Worm (Caenorhabditis elegans) whole organism, L1 larva: ENCODE data around the gene glb-23.

Experiments used
- ceh-82 ChIP-seq, 3 experiments: fragments of 150-350 bp in 1 of 3; sonication (generic microtip) in 2 of 3; optimal IDR thresholded peaks; 2 replicates each; lab custom pipeline; 2014 to 2017; ENCODE audit warnings: missing biosample characterization in 3 of 3, missing genetic modification characterization in 3 of 3
- hlh-4 ChIP-seq: sonication (generic microtip); optimal IDR thresholded peaks from 2 replicates; lab custom pipeline; 2016; ENCODE audit warnings: mild to moderate bottlenecking, missing genetic modification characterization, missing compliant biosample characterization
- nhr-12 ChIP-seq: sonication (generic microtip); optimal IDR thresholded peaks from 2 replicates; lab custom pipeline; 2017; ENCODE audit warnings: missing biosample characterization, missing genetic modification characterization
- snpc-4 ChIP-seq: fragments of 150-350 bp; optimal IDR thresholded peaks from 2 replicates; lab custom pipeline; 2014; ENCODE audit warnings: missing biosample characterization, missing genetic modification characterization

ce11 chrIV:7260587-7260986 is 41.3 kb upstream of the glb-23 start, which contains the start of gene C06E4.3:
- no peak for TF ChIP-seq nhr-12 (tag; lab: Kevin White, UChicago)
- TF ChIP-seq snpc-4 (tag; lab: Kevin White, UChicago), result no peak
- TF ChIP-seq hlh-4 (tag; lab: Kevin White, UChicago), result no peak
- TF ChIP-seq ceh-82 (tag; optimal IDR thresholded peaks at IDR 0.05; lab: Kevin White, UChicago), result no peak
